Fruit fly (Drosophila melanogaster) whole organism, prepupa: ENCODE data around the gene CG12992.

Experiments used
- Blimp-1 ChIP-seq: fragments of 200-800 bp; sonication (Bioruptor generic); optimal IDR thresholded peaks from 3 replicates; lab custom pipeline; 2017; ENCODE audit warnings: missing biosample characterization, missing genetic modification characterization, mild to moderate bottlenecking, moderate library complexity, missing genetic modification reagents
- CG10631 ChIP-seq: fragments of 200-800 bp; sonication (Bioruptor generic); optimal IDR thresholded peaks from 2 replicates; lab custom pipeline; 2016; ENCODE audit warnings: missing biosample characterization, missing genetic modification characterization
- CG15336 ChIP-seq: fragments of 200-800 bp; sonication (Bioruptor generic); IDR thresholded peaks from 2 replicates; pipeline ENCODE4 v1.3.6; 2022; ENCODE audit warnings: missing biosample characterization, missing genetic modification characterization
- CG1621 ChIP-seq: fragments of 200-800 bp; sonication (Bioruptor generic); optimal IDR thresholded peaks from 3 replicates; lab custom pipeline; 2018; ENCODE audit warnings: missing biosample characterization, mild to moderate bottlenecking, missing genetic modification characterization
- CG31627 ChIP-seq: fragments of 200-800 bp; sonication (Bioruptor generic); optimal IDR thresholded peaks from 3 replicates; lab custom pipeline; 2016; ENCODE audit warnings: missing biosample characterization, missing genetic modification characterization
- CG32006 ChIP-seq: fragments of 200-800 bp; sonication (Bioruptor generic); optimal IDR thresholded peaks from 3 replicates; lab custom pipeline; 2017; ENCODE audit warnings: missing biosample characterization, mild to moderate bottlenecking, missing genetic modification characterization
- CG34406 ChIP-seq: fragments of 200-800 bp; sonication (Bioruptor generic); optimal IDR thresholded peaks from 3 replicates; lab custom pipeline; 2016; ENCODE audit warnings: missing biosample characterization, missing genetic modification characterization
- CG3919 ChIP-seq: fragments of 200-800 bp; sonication (Bioruptor generic); optimal IDR thresholded peaks from 3 replicates; lab custom pipeline; 2016; ENCODE audit warnings: missing biosample characterization, missing genetic modification characterization
- CG6163 ChIP-seq: fragments of 200-800 bp; sonication (Bioruptor generic); IDR thresholded peaks from 3 replicates; pipeline ENCODE4 v1.3.6; 2022; ENCODE audit warnings: missing biosample characterization, missing genetic modification characterization
- CG6276 ChIP-seq: fragments of 200-800 bp; sonication (Bioruptor generic); optimal IDR thresholded peaks from 2 replicates; lab custom pipeline; 2017; ENCODE audit warnings: missing biosample characterization, mild to moderate bottlenecking, missing genetic modification characterization
- CG6792 ChIP-seq: fragments of 200-800 bp; sonication (Bioruptor generic); optimal IDR thresholded peaks from 3 replicates; lab custom pipeline; 2016; ENCODE audit warnings: missing biosample characterization, missing genetic modification characterization
- CG6808 ChIP-seq: fragments of 200-800 bp; sonication (Bioruptor generic); optimal IDR thresholded peaks from 3 replicates; lab custom pipeline; 2017; ENCODE audit warnings: missing biosample characterization, missing genetic modification characterization, mild to moderate bottlenecking, moderate library complexity, missing genetic modification reagents
- CG8119 ChIP-seq: fragments of 200-800 bp; sonication (Bioruptor generic); IDR thresholded peaks from 3 replicates; pipeline ENCODE4 v1.3.6; 2022; ENCODE audit warnings: missing biosample characterization, missing genetic modification characterization
- CG8632 ChIP-seq: fragments of 200-800 bp; sonication (Bioruptor generic); optimal IDR thresholded peaks from 3 replicates; lab custom pipeline; 2016; ENCODE audit warnings: missing biosample characterization, missing genetic modification characterization
- CG9139 ChIP-seq: fragments of 200-800 bp; sonication (Bioruptor generic); optimal IDR thresholded peaks from 3 replicates; lab custom pipeline; 2017; ENCODE audit warnings: missing biosample characterization, mild to moderate bottlenecking, missing genetic modification characterization
- Eip75B ChIP-seq: fragments of 200-800 bp; sonication (Bioruptor generic); optimal IDR thresholded peaks from 3 replicates; lab custom pipeline; 2016; ENCODE audit warnings: missing biosample characterization, missing genetic modification characterization
- Eip78C ChIP-seq: fragments of 200-800 bp; sonication (Bioruptor generic); peaks from one replicate; lab custom pipeline; 2016; ENCODE audit warnings: missing biosample characterization, missing genetic modification characterization
- Eip93F ChIP-seq: fragments of 200-800 bp; sonication (Bioruptor generic); optimal IDR thresholded peaks from 2 replicates; lab custom pipeline; 2016; ENCODE audit warnings: missing biosample characterization, mild to moderate bottlenecking, missing genetic modification characterization
- Ets21C ChIP-seq: fragments of 200-800 bp; sonication (Bioruptor generic); optimal IDR thresholded peaks from 3 replicates; lab custom pipeline; 2016; ENCODE audit warnings: missing biosample characterization, missing genetic modification characterization
- Ets96B ChIP-seq: fragments of 200-800 bp; optimal IDR thresholded peaks from 2 replicates; lab custom pipeline; 2019; ENCODE audit warnings: missing biosample characterization, mild to moderate bottlenecking, missing genetic modification characterization, moderate library complexity
- Gug ChIP-seq: fragments of 200-800 bp; sonication (Bioruptor generic); IDR thresholded peaks from 2 replicates; pipeline ENCODE4 v1.3.6; 2022; ENCODE audit warnings: missing biosample characterization, missing genetic modification characterization
- Hr38 ChIP-seq: sonication (Bioruptor generic); optimal IDR thresholded peaks from 2 replicates; lab custom pipeline; 2016; ENCODE audit warnings: missing biosample characterization, missing genetic modification characterization
- Hr39 ChIP-seq: fragments of 200-800 bp; sonication (Bioruptor generic); optimal IDR thresholded peaks from 2 replicates; lab custom pipeline; 2016; ENCODE audit warnings: missing biosample characterization, missing genetic modification characterization
- Hr4 ChIP-seq: fragments of 200-800 bp; sonication (Bioruptor generic); optimal IDR thresholded peaks from 3 replicates; lab custom pipeline; 2016; ENCODE audit warnings: missing biosample characterization, missing genetic modification characterization
- Met ChIP-seq: fragments of 200-800 bp; sonication (Bioruptor generic); optimal IDR thresholded peaks from 3 replicates; lab custom pipeline; 2016; ENCODE audit warnings: missing biosample characterization, missing genetic modification characterization
- OdsH ChIP-seq: fragments of 200-800 bp; sonication (Bioruptor generic); optimal IDR thresholded peaks from 3 replicates; lab custom pipeline; 2016; ENCODE audit warnings: missing biosample characterization, missing genetic modification characterization
- Smox ChIP-seq: fragments of 200-800 bp; sonication (Bioruptor generic); optimal IDR thresholded peaks from 3 replicates; lab custom pipeline; 2016; ENCODE audit warnings: missing biosample characterization, missing genetic modification characterization
- Sox102F ChIP-seq: fragments of 200-800 bp; sonication (Bioruptor generic); optimal IDR thresholded peaks from 2 replicates; lab custom pipeline; 2016; ENCODE audit warnings: missing biosample characterization, mild to moderate bottlenecking, missing genetic modification characterization
- Sox14 ChIP-seq: fragments of 200-800 bp; sonication (Bioruptor generic); optimal IDR thresholded peaks from 3 replicates; lab custom pipeline; 2016; ENCODE audit warnings: missing biosample characterization, missing genetic modification characterization
- Sox15 ChIP-seq: fragments of 200-800 bp; sonication (Bioruptor generic); optimal IDR thresholded peaks from 3 replicates; lab custom pipeline; 2016; ENCODE audit warnings: missing biosample characterization, missing genetic modification characterization
- achi ChIP-seq: fragments of 200-800 bp; sonication (Bioruptor generic); optimal IDR thresholded peaks from 3 replicates; lab custom pipeline; 2016; ENCODE audit warnings: missing biosample characterization, missing genetic modification characterization
- acj6 ChIP-seq: fragments of 200-800 bp; sonication (Bioruptor generic); optimal IDR thresholded peaks from 3 replicates; lab custom pipeline; 2016; ENCODE audit warnings: missing biosample characterization, missing genetic modification characterization
- cyc ChIP-seq: fragments of 200-800 bp; sonication (Bioruptor generic); optimal IDR thresholded peaks from 3 replicates; lab custom pipeline; 2016; ENCODE audit warnings: missing biosample characterization, missing genetic modification characterization
- dsx ChIP-seq: fragments of 200-800 bp; optimal IDR thresholded peaks from 3 replicates; lab custom pipeline; 2019; ENCODE audit warnings: missing biosample characterization, mild to moderate bottlenecking, missing genetic modification characterization, moderate library complexity; ENCODE audit not compliant: poor library complexity, severe bottlenecking
- eg ChIP-seq: fragments of 200-800 bp; sonication (Bioruptor generic); IDR thresholded peaks from 3 replicates; pipeline ENCODE4 v1.3.6; 2022; ENCODE audit warnings: missing biosample characterization, missing genetic modification characterization
- esn ChIP-seq: fragments of 200-800 bp; sonication (Bioruptor generic); optimal IDR thresholded peaks from 2 replicates; lab custom pipeline; 2016; ENCODE audit warnings: missing biosample characterization, mild to moderate bottlenecking, missing genetic modification characterization, moderate library complexity
- fkh ChIP-seq: fragments of 200-800 bp; sonication (Bioruptor generic); optimal IDR thresholded peaks from 3 replicates; lab custom pipeline; 2017; ENCODE audit warnings: missing biosample characterization, mild to moderate bottlenecking, missing genetic modification characterization, moderate library complexity
- lz ChIP-seq: fragments of 200-800 bp; sonication (Bioruptor generic); optimal IDR thresholded peaks from 3 replicates; lab custom pipeline; 2016; ENCODE audit warnings: missing biosample characterization, missing genetic modification characterization
- net ChIP-seq: fragments of 200-800 bp; sonication (Bioruptor generic); optimal IDR thresholded peaks from 3 replicates; lab custom pipeline; 2016; ENCODE audit warnings: missing biosample characterization, missing genetic modification characterization
- pdm3 ChIP-seq: fragments of 200-800 bp; sonication (Bioruptor generic); optimal IDR thresholded peaks from 3 replicates; lab custom pipeline; 2016; ENCODE audit warnings: missing biosample characterization, missing genetic modification characterization
- salr ChIP-seq, 2 experiments: fragments of 200-800 bp; sonication (Bioruptor generic); optimal IDR thresholded peaks; 3 replicates each; lab custom pipeline; 2016 to 2018; ENCODE audit warnings: missing biosample characterization in 2 of 2, missing genetic modification characterization in 2 of 2, mild to moderate bottlenecking in 1 of 2
- svp ChIP-seq: fragments of 200-800 bp; sonication (Bioruptor generic); peaks from one replicate; lab custom pipeline; 2016; ENCODE audit warnings: missing biosample characterization, missing genetic modification characterization
- topi ChIP-seq: fragments of 200-800 bp; sonication (Bioruptor generic); optimal IDR thresholded peaks from 3 replicates; lab custom pipeline; 2016; ENCODE audit warnings: missing biosample characterization, missing genetic modification characterization
- vri ChIP-seq: fragments of 200-800 bp; sonication (Bioruptor generic); optimal IDR thresholded peaks from 3 replicates; lab custom pipeline; 2016; ENCODE audit warnings: missing biosample characterization, mild to moderate bottlenecking, missing genetic modification characterization

CG12992 gene

DNA sequence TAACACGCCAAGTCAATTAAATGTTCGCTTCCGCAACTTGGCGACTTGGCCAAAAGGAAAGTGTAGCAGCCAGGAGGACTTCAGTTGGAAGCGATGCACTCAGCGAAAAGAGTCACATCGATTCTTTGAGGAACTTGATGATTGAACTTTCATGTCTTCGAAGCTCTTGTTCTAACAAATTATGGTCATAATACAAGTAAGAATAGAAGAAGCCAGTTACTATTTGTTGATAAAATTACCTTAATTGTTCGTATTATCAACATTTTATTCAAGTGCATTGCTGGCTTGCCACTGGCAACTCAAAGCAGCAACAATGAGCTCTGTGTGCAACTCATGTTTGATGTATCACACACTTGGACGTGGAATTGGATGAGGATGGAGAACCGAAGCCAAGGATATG, 45.3 kb upstream of the CG12992 start (continued):
- TF ChIP-seq CG15336 (GFP tag; lab: Robert Waterston, UW), result peak; percentile 77
- TF ChIP-seq Sox15 (GFP tag; lab: Kevin White, UChicago), result peak; percentile 49
- peak; percentile 46 for TF ChIP-seq CG9139 (GFP tag; lab: Kevin White, UChicago)
- TF ChIP-seq Eip93F (GFP tag; lab: Kevin White, UChicago), result no peak
- TF ChIP-seq Smox (GFP tag; lab: Kevin White, UChicago), result peak; percentile 76
- TF ChIP-seq Blimp-1 (GFP tag; lab: Kevin White, UChicago), result peak; percentile 43
- TF ChIP-seq Gug, result peak; percentile 72
- TF ChIP-seq pdm3 (GFP tag; lab: Kevin White, UChicago), result peak; percentile 74
- peak; percentile 68 for TF ChIP-seq CG6276 (GFP tag; lab: Kevin White, UChicago)
- peak; percentile 86 for TF ChIP-seq CG6163
- peak; percentile 73 for TF ChIP-seq esn
- TF ChIP-seq net, result peak; percentile 59

DNA sequence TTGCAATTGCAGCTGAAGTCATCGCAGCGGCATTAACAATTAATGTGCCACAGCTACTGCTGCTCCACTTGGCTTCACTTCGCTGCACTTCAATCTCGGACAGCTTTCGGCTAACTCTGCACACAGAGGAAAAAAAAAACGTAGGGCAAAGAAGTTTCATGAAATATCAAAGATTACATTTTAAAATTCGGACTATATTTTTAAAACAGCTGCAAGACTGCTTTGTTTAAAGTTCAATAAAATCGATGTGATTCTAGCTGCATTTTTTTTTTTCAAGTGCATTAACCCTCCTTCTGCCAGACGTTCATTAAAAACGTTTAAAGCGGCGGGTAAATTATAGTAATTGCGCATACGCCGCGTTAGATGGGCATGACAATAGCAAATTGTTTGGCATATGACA, 44.3 kb upstream of the CG12992 start:
- peak; percentile 70 for TF ChIP-seq svp
- TF ChIP-seq CG9139 (GFP tag; lab: Kevin White, UChicago), result no peak
- no peak for TF ChIP-seq salr (GFP tag; optimal IDR thresholded peaks at IDR 0.05; lab: Kevin White, UChicago)
- peak; percentile 59; the same call in 2 of the 3 replicates for TF ChIP-seq CG6163
- TF ChIP-seq Hr39 (GFP tag; lab: Kevin White, UChicago), result no peak
- TF ChIP-seq CG32006 (GFP tag; lab: Kevin White, UChicago), result peak; percentile 16
- TF ChIP-seq Eip78C (GFP tag; lab: Kevin White, UChicago), result peak; percentile 74
- no peak for TF ChIP-seq Blimp-1 (GFP tag; lab: Kevin White, UChicago)
- no peak for TF ChIP-seq Eip75B (GFP tag; lab: Kevin White, UChicago)
- peak; percentile 12 for TF ChIP-seq OdsH (GFP tag; lab: Kevin White, UChicago)
- TF ChIP-seq CG15336 (GFP tag; lab: Robert Waterston, UW), result peak; percentile 63
- peak; percentile 50; the same call in 2 of the 3 replicates for TF ChIP-seq CG8119 (GFP tag; lab: Robert Waterston, UW)
- TF ChIP-seq Hr4, result peak; percentile 47
- TF ChIP-seq CG3919 (GFP tag; lab: Kevin White, UChicago), result peak; percentile 39
- TF ChIP-seq achi (GFP tag; lab: Kevin White, UChicago), result no peak
- peak; percentile 10 for TF ChIP-seq CG6276 (GFP tag; lab: Kevin White, UChicago)
- no peak for TF ChIP-seq acj6 (GFP tag; lab: Kevin White, UChicago)
- peak; percentile 61; the same call in 1 of the 3 replicates for TF ChIP-seq eg (GFP tag; lab: Robert Waterston, UW)
- peak; percentile 7 for TF ChIP-seq topi (GFP tag; lab: Kevin White, UChicago)
- TF ChIP-seq, all 60 proteins: peak for 12

DNA sequence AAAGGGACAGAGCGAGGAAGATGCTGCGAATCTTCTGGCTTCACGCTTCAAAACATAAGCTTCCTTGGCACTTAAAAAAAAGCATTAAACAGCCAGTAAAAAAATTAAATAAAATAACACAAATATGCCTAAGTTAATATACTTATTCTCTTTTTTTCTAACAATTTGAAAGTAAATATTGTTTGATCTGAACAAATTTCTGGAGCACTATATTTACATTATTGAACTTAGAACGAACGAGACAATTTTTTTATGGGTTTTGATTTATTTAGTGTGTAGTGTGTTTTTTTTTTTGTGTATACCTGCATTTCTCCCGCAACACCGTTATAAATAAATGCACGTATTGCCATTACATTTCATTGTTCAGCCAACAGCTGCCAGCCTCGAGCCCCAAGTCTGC, 43.1 kb upstream of the CG12992 start:
- TF ChIP-seq Smox (GFP tag; lab: Kevin White, UChicago), result peak; percentile 75
- TF ChIP-seq Ets21C (GFP tag; lab: Kevin White, UChicago), result peak; percentile 58
- TF ChIP-seq CG1621 (tag; lab: Kevin White, UChicago), result no peak
- TF ChIP-seq OdsH (GFP tag; lab: Kevin White, UChicago), result peak; percentile 42
- no peak for TF ChIP-seq Hr4
- no peak for TF ChIP-seq vri (GFP tag; lab: Kevin White, UChicago)
- peak; percentile 24 for TF ChIP-seq acj6 (GFP tag; lab: Kevin White, UChicago)
- peak; percentile 81 for TF ChIP-seq esn
- TF ChIP-seq Sox14 (GFP tag; lab: Kevin White, UChicago), result peak; percentile 37
- peak; percentile 38 for TF ChIP-seq CG34406 (GFP tag; lab: Kevin White, UChicago)
- no peak for TF ChIP-seq Ets96B (tag; lab: Kevin White, UChicago)
- TF ChIP-seq CG6808 (GFP tag; lab: Kevin White, UChicago), result no peak
- no peak for TF ChIP-seq Gug
- TF ChIP-seq Eip75B (GFP tag; lab: Kevin White, UChicago), result peak; percentile 25
- peak; percentile 29 for TF ChIP-seq cyc (GFP tag; lab: Kevin White, UChicago)
- peak; percentile 42 for TF ChIP-seq CG8632 (GFP tag; lab: Kevin White, UChicago)
- no peak for TF ChIP-seq CG3919 (GFP tag; lab: Kevin White, UChicago)
- TF ChIP-seq Hr38 (GFP tag; lab: Kevin White, UChicago), result no peak
- no peak for TF ChIP-seq salr (GFP tag; optimal IDR thresholded peaks at IDR 0.05; lab: Kevin White, UChicago)
- TF ChIP-seq pdm3 (GFP tag; lab: Kevin White, UChicago), result peak; percentile 40
- TF ChIP-seq CG31627 (GFP tag; lab: Kevin White, UChicago), result peak; percentile 69
- peak; percentile 60 for TF ChIP-seq Sox102F
- TF ChIP-seq Met (GFP tag; lab: Kevin White, UChicago), result peak; percentile 66
- TF ChIP-seq net, result peak; percentile 13
- peak; percentile 43 for TF ChIP-seq CG6792
- no peak for TF ChIP-seq CG32006 (GFP tag; lab: Kevin White, UChicago)
- peak; percentile 56 for TF ChIP-seq Hr39 (GFP tag; lab: Kevin White, UChicago)
- TF ChIP-seq dsx (GFP tag; lab: Kevin White, UChicago), result no peak
- peak; percentile 79 for TF ChIP-seq Eip78C (GFP tag; lab: Kevin White, UChicago)
- no peak for TF ChIP-seq CG6276 (GFP tag; lab: Kevin White, UChicago)
- TF ChIP-seq achi (GFP tag; lab: Kevin White, UChicago), result peak; percentile 36
- TF ChIP-seq topi (GFP tag; lab: Kevin White, UChicago), result peak; percentile 67
- peak; percentile 70 for TF ChIP-seq lz (GFP tag; lab: Kevin White, UChicago)
- no peak for TF ChIP-seq fkh (GFP tag; lab: Kevin White, UChicago)
- TF ChIP-seq svp, result peak; percentile 83
- TF ChIP-seq CG10631 (GFP tag; lab: Kevin White, UChicago), result peak; percentile 7
